Fruit fly (Drosophila melanogaster): ENCODE measurements around the gene Adss.

The Adss gene

DNA sequence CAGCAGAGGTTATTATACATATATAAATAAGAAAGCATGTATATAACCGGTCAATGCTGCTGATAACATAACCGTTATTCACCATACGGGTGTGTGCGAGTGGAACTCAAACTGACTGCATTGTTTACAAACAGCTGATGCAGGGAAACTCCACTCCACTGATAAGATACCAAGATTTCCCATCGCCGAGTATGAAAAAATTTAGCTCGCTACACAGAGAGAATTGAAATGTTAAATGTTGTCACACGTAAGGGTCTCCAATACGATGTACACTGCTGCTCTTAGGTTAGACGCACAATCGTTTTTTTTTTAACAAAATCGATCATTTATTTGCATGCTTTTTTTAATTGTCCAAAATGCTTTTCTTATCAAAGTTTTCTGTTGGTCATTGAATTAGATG is 3.3 kb upstream of the Adss start (continued):
- TF ChIP-seq CG8765 (GFP tag; IDR thresholded peaks at IDR 0.05), result no peak
- TF ChIP-seq ara (GFP tag; IDR thresholded peaks at IDR 0.05), result no peak
- TF ChIP-seq CG4820 (GFP tag; optimal IDR thresholded peaks at IDR 0.05), result no peak
- TF ChIP-seq Trl (optimal IDR thresholded peaks at IDR 0.05), result no peak
- peak; percentile 11 for TF ChIP-seq Trl (GFP tag; optimal IDR thresholded peaks at IDR 0.05)
- peak; percentile 18 for TF ChIP-seq shn (GFP tag; optimal IDR thresholded peaks at IDR 0.05)
- peak; percentile 57 for TF ChIP-seq az2 (GFP tag; optimal IDR thresholded peaks at IDR 0.05)
- TF ChIP-seq CG17568 (GFP tag; optimal IDR thresholded peaks at IDR 0.05), result no peak
- peak; percentile 29; the same call in 1 of the 3 replicates for TF ChIP-seq CG34422 (GFP tag; IDR thresholded peaks at IDR 0.05)
- no peak for TF ChIP-seq bigmax (GFP tag; optimal IDR thresholded peaks at IDR 0.05)
- peak; percentile 48 for TF ChIP-seq CG11504 (tag; optimal IDR thresholded peaks at IDR 0.05)
- TF ChIP-seq lilli (GFP tag; optimal IDR thresholded peaks at IDR 0.05), result no peak
- TF ChIP-seq dimm (GFP tag; IDR thresholded peaks at IDR 0.05), result 0 out of 2 replicates have a peak, but pooled peaks have one; percentile 36
- TF ChIP-seq Gsc (GFP tag; IDR thresholded peaks at IDR 0.05), result no peak
- TF ChIP-seq crp (GFP tag; optimal IDR thresholded peaks at IDR 0.05), result peak in 1 of 2 experiments; percentile 11
- no peak for TF ChIP-seq mirr (GFP tag; optimal IDR thresholded peaks at IDR 0.05)
- 0 out of 2 replicates have a peak, but pooled peaks have one; percentile 12 for TF ChIP-seq Ada2b (GFP tag; IDR thresholded peaks at IDR 0.05)
- peak; percentile 43 for TF ChIP-seq CG10366 (GFP tag; IDR thresholded peaks at IDR 0.05)
- TF ChIP-seq Drgx (GFP tag; IDR thresholded peaks at IDR 0.05), result 0 out of 2 replicates have a peak, but pooled peaks have one; percentile 37
- peak; percentile 24 for TF ChIP-seq fd96Cb (tag; optimal IDR thresholded peaks at IDR 0.05)
- TF ChIP-seq sisA (GFP tag; IDR thresholded peaks at IDR 0.05), result 0 out of 2 replicates have a peak, but pooled peaks have one; percentile 29
- peak; percentile 37 for TF ChIP-seq CG10979 (tag; optimal IDR thresholded peaks at IDR 0.05)
- peak; percentile 32 for TF ChIP-seq CG8944 (GFP tag; optimal IDR thresholded peaks at IDR 0.05)
- peak; percentile 10 for TF ChIP-seq Ets65A (GFP tag)
- no peak for TF ChIP-seq CG34224 (GFP tag; IDR thresholded peaks at IDR 0.05; ENCODE audit: partially characterized antibody)
- TF ChIP-seq CG14441 (GFP tag; IDR thresholded peaks at IDR 0.05), result peak; percentile 40; the same call in 1 of the 2 replicates
- no peak for TF ChIP-seq CG18011 (GFP tag; optimal IDR thresholded peaks at IDR 0.05)
- no peak for TF ChIP-seq Dp (GFP tag; optimal IDR thresholded peaks at IDR 0.05)
- peak in 1 of 2 experiments; percentile 29 for TF ChIP-seq Hr51 (GFP tag; optimal IDR thresholded peaks at IDR 0.05)
- no peak for TF ChIP-seq Adf1 (GFP tag; IDR thresholded peaks at IDR 0.05)
- peak; percentile 2 for TF ChIP-seq CG2678 (tag; optimal IDR thresholded peaks at IDR 0.05)
- no peak for TF ChIP-seq ewg (GFP tag; optimal IDR thresholded peaks at IDR 0.05)
- peak; percentile 7 for TF ChIP-seq tio (GFP tag; optimal IDR thresholded peaks at IDR 0.05)
- TF ChIP-seq Blimp-1 (GFP tag; optimal IDR thresholded peaks at IDR 0.05), result peak; percentile 32

DNA sequence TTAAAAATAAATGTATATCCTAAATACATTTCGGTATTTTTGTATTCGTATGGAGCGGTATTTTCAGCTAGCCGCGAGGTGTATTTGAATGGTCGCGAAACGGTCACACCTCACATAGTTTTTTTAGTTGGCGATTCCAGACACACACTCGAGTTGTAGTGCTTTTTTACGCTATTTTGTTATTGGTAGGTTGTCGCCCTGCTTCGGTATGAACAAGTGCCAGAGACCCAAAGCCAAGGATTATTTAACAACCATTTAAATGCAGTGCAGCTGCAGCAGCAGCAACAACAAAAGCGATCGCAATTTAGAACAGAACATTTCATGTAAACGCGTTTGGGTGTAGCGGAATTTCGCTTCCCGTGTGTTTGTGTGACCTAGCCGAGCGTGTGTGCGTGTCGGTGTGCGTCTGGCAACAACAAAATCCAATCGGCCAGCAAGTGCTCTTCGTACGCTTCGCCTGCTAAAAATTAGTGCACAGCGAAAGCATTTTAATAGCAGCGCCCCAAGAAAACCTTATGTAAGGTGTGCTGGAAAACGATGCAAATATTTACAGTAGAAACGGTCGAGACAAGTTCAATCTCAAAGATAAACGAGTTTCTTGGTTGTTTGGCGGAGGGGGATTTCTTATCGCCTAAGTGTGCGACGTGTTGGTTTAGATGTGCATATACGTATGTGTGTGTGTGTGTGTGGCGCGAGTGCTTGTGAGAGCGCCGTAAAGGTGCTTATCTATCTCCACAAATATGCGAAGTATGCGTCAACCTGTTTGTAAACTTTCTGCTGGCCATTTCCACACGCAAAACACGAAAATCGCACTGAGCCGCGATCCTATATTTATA is 2.5 kb upstream of the Adss start, which contains the start of gene Synd:
TSS of gene Synd (plus strand) at position 111 of the 836 bp plus-strand sequence.
- TF ChIP-seq MBD-R2 (GFP tag; IDR thresholded peaks at IDR 0.05) (peak; percentile 33; the same call in 1 of the 2 replicates), gt (GFP tag; IDR thresholded peaks at IDR 0.05) (no peak), otp (GFP tag; IDR thresholded peaks at IDR 0.05) (0 out of 3 replicates have a peak, but pooled peaks have one; percentile 15), CG6272 (GFP tag; IDR thresholded peaks at IDR 0.05) (no peak), sima (GFP tag; optimal IDR thresholded peaks at IDR 0.05) (no peak), Med (GFP tag) (peak; percentile 81), HLH4C (GFP tag; IDR thresholded peaks at IDR 0.05; ENCODE audit: partially characterized antibody) (no peak), Bgb (GFP tag; IDR thresholded peaks at IDR 0.05; ENCODE audit: partially characterized antibody) (peak; percentile 26; the same call in 1 of the 2 replicates), prd (optimal IDR thresholded peaks at IDR 0.05) (no peak), prd (GFP tag; IDR thresholded peaks at IDR 0.05) (no peak), chm (GFP tag; IDR thresholded peaks at IDR 0.05) (peak; percentile 46; the same call in 1 of the 2 replicates), Lim3 (GFP tag; IDR thresholded peaks at IDR 0.05) (no peak), CrebB (tag; optimal IDR thresholded peaks at IDR 0.05) (peak; percentile 31), CG13287 (GFP tag; IDR thresholded peaks at IDR 0.05; ENCODE audit: partially characterized antibody) (peak; percentile 45), Max (GFP tag; optimal IDR thresholded peaks at IDR 0.05) (no peak), Ravus (GFP tag; IDR thresholded peaks at IDR 0.05) (no peak), CG9437 (GFP tag; optimal IDR thresholded peaks at IDR 0.05) (no peak)
